Worm (Caenorhabditis elegans) whole organism, dauer: ENCODE results near the gene Y116A8C.30.
"Not testable (repeated sequence)": the region's sequence is repeated elsewhere in the genome, so short reads cannot be mapped to it uniquely, and the experiment has no call there.

ENCODE experiments used
- unc-62 ChIP-seq: sonication (generic microtip); optimal IDR thresholded peaks from 2 replicates; lab custom pipeline; 2017; ENCODE audit warnings: missing biosample characterization, missing genetic modification reagents, missing genetic modification characterization

Gene Y116A8C.30

ce11 chrIV:17105578-17105977 lies 2.1 kb upstream of the Y116A8C.30 start:
- no peak for TF ChIP-seq unc-62

ce11 chrIV:17104157-17104872 lies 800 bp upstream of the Y116A8C.30 start:
- TF ChIP-seq unc-62 = no peak

ce11 chrIV:17103116-17103515 lies 399 bp downstream of the Y116A8C.30 start:
- TF ChIP-seq unc-62 = no peak

ce11 chrIV:17100628-17101338 lies 2.7 kb downstream of the Y116A8C.30 start:
- TF ChIP-seq unc-62 = no peak

- no peak for TF ChIP-seq unc-62
Measured at ce11 chrIV:17100148-17100547, 3.4 kb downstream of the Y116A8C.30 start, which contains the start of gene bca-2. Gene bca-2 (minus strand): TSS chrIV:17100248.

ce11 chrIV:17099113-17099512 lies 4.4 kb downstream of the Y116A8C.30 start:
- no peak for TF ChIP-seq unc-62

ce11 chrIV:17096168-17096567 lies 7.3 kb downstream of the Y116A8C.30 start, which contains the start of gene Y116A8C.27:
Gene Y116A8C.27 (minus strand): TSS chrIV:17096268.
- TF ChIP-seq unc-62 = no peak

- TF ChIP-seq unc-62 = no peak
Measured at ce11 chrIV:17093701-17094100, 9.8 kb downstream of the Y116A8C.30 start, which contains the start of gene Y116A8C.29. Gene Y116A8C.29 (plus strand): TSS chrIV:17094028.

ce11 chrIV:17088849-17089248 lies 14.7 kb downstream of the Y116A8C.30 start, which contains the start of gene Y116A8C.43:
Gene Y116A8C.43 (plus strand): TSS chrIV:17088851.
- TF ChIP-seq unc-62 = no peak

ce11 chrIV:17087384-17088099 lies 16.0 kb downstream of the Y116A8C.30 start, which contains the start of the genes snx-13 and snr-1:
Gene snx-13 (minus strand): TSS chrIV:17087438.
Gene snr-1 (plus strand): TSS chrIV:17088049.
- TF ChIP-seq unc-62 = no peak

- no peak for TF ChIP-seq unc-62
Measured at ce11 chrIV:17084839-17085238, 18.7 kb downstream of the Y116A8C.30 start.

- TF ChIP-seq unc-62 = no peak
Measured at ce11 chrIV:17084317-17084716, 19.2 kb downstream of the Y116A8C.30 start.

ce11 chrIV:17078649-17079048 lies 24.9 kb downstream of the Y116A8C.30 start, which contains the start of gene Y116A8C.25:
Gene Y116A8C.25 (minus strand): TSS chrIV:17078749.
- no peak for TF ChIP-seq unc-62

- not testable (repeated sequence) for TF ChIP-seq unc-62
Measured at ce11 chrIV:17070791-17071190, 32.7 kb downstream of the Y116A8C.30 start, which contains the start of gene Y116A8C.24. Gene Y116A8C.24 (minus strand): TSS chrIV:17070891.

ce11 chrIV:17064937-17065336 lies 38.6 kb downstream of the Y116A8C.30 start, which contains the start of gene Y116A8C.465:
Gene Y116A8C.465 (plus strand): TSS chrIV:17065237.
- not testable (repeated sequence) for TF ChIP-seq unc-62

- not testable (repeated sequence) for TF ChIP-seq unc-62
Measured at ce11 chrIV:17063700-17064099, 39.8 kb downstream of the Y116A8C.30 start, which contains the start of gene Y116A8C.467. Gene Y116A8C.467 (minus strand): TSS chrIV:17063800.
